Fruit fly (Drosophila melanogaster) whole organism, pupa: ENCODE results near the gene Remo.

Experiments used
- CG10348 ChIP-seq: fragments of 200-800 bp; sonication (Bioruptor generic); IDR thresholded peaks from 2 replicates; pipeline ENCODE4 v1.3.6; 2022; ENCODE audit warnings: missing biosample characterization, missing genetic modification characterization
- CG12605 ChIP-seq: fragments of 200-800 bp; sonication (Bioruptor generic); IDR thresholded peaks from 2 replicates; pipeline ENCODE4 v1.3.6; 2022; ENCODE audit warnings: missing biosample characterization, missing genetic modification characterization
- CG13204 ChIP-seq: fragments of 200-800 bp; sonication (Bioruptor generic); optimal IDR thresholded peaks from 2 replicates; lab custom pipeline; 2018; ENCODE audit warnings: missing biosample characterization, mild to moderate bottlenecking, missing genetic modification characterization, moderate library complexity
- CG14655 ChIP-seq: fragments of 200-800 bp; sonication (Bioruptor generic); optimal IDR thresholded peaks from 3 replicates; lab custom pipeline; 2017; ENCODE audit warnings: mild to moderate bottlenecking, missing biosample characterization, missing genetic modification reagents, missing genetic modification characterization
- CG15710 ChIP-seq: fragments of 200-800 bp; sonication (Bioruptor generic); optimal IDR thresholded peaks from 2 replicates; lab custom pipeline; 2018; ENCODE audit warnings: missing biosample characterization, mild to moderate bottlenecking, missing genetic modification characterization, moderate library complexity
- CG17806 ChIP-seq: fragments of 200-800 bp; sonication (Bioruptor generic); optimal IDR thresholded peaks from 2 replicates; lab custom pipeline; 2018; ENCODE audit warnings: missing biosample characterization, mild to moderate bottlenecking, missing genetic modification characterization, moderate library complexity
- CG32121 ChIP-seq: fragments of 200-800 bp; sonication (Bioruptor generic); IDR thresholded peaks from 2 replicates; pipeline ENCODE4 v1.3.6; 2022; ENCODE audit warnings: missing biosample characterization, missing genetic modification characterization
- CG34367 ChIP-seq: fragments of 200-800 bp; sonication (Bioruptor generic); optimal IDR thresholded peaks from 2 replicates; lab custom pipeline; 2018; ENCODE audit warnings: missing biosample characterization, mild to moderate bottlenecking, missing genetic modification characterization
- CG4496 ChIP-seq: fragments of 200-800 bp; sonication (Bioruptor generic); IDR thresholded peaks from 3 replicates; pipeline ENCODE4 v1.3.6; 2022; ENCODE audit warnings: missing biosample characterization, missing genetic modification characterization
- CG8159 ChIP-seq: fragments of 200-800 bp; sonication (Bioruptor generic); optimal IDR thresholded peaks from 3 replicates; lab custom pipeline; 2018; ENCODE audit warnings: missing biosample characterization, mild to moderate bottlenecking, missing genetic modification characterization, moderate library complexity
- CG8301 ChIP-seq: fragments of 200-800 bp; sonication (Bioruptor generic); optimal IDR thresholded peaks from 2 replicates; lab custom pipeline; 2018; ENCODE audit warnings: missing biosample characterization, mild to moderate bottlenecking, missing genetic modification characterization
- CG9948 ChIP-seq: fragments of 200-800 bp; sonication (Bioruptor generic); optimal IDR thresholded peaks from 2 replicates; lab custom pipeline; 2018; ENCODE audit warnings: missing biosample characterization, mild to moderate bottlenecking, missing genetic modification characterization, moderate library complexity
- D1 ChIP-seq: fragments of 200-800 bp; sonication (Bioruptor generic); optimal IDR thresholded peaks from 2 replicates; lab custom pipeline; 2018; ENCODE audit warnings: missing biosample characterization, mild to moderate bottlenecking, missing genetic modification characterization, moderate library complexity
- EcR ChIP-seq: fragments of 200-800 bp; sonication (Bioruptor generic); optimal IDR thresholded peaks from 3 replicates; lab custom pipeline; 2019; ENCODE audit warnings: missing biosample characterization, missing genetic modification characterization, mild to moderate bottlenecking, moderate library complexity, missing genetic modification reagents
- Ets98B ChIP-seq: fragments of 200-800 bp; sonication (Bioruptor generic); IDR thresholded peaks from 2 replicates; pipeline ENCODE4 v1.3.6; 2022; ENCODE audit warnings: missing biosample characterization, missing genetic modification characterization
- Pif1A ChIP-seq: fragments of 200-800 bp; sonication (Bioruptor generic); optimal IDR thresholded peaks from 3 replicates; lab custom pipeline; 2016; ENCODE audit warnings: missing biosample characterization, missing genetic modification characterization
- Pif1B ChIP-seq: fragments of 200-800 bp; sonication (Bioruptor generic); optimal IDR thresholded peaks from 3 replicates; lab custom pipeline; 2016; ENCODE audit warnings: missing biosample characterization, missing genetic modification characterization
- Snoo ChIP-seq: fragments of 200-800 bp; sonication (Bioruptor generic); optimal IDR thresholded peaks from 3 replicates; lab custom pipeline; 2017; ENCODE audit warnings: missing biosample characterization, mild to moderate bottlenecking, missing genetic modification characterization, inconsistent platforms
- fd96Ca ChIP-seq: fragments of 200-800 bp; sonication (Bioruptor generic); IDR thresholded peaks from 3 replicates; pipeline ENCODE4 v1.3.6; 2022; ENCODE audit warnings: missing biosample characterization, missing genetic modification characterization
- gl ChIP-seq: fragments of 200-800 bp; sonication (Bioruptor generic); optimal IDR thresholded peaks from 2 replicates; lab custom pipeline; 2018; ENCODE audit warnings: missing biosample characterization, mild to moderate bottlenecking, missing genetic modification characterization
- rn ChIP-seq: fragments of 200-800 bp; sonication (Bioruptor generic); IDR thresholded peaks from 2 replicates; pipeline ENCODE4 v1.3.6; 2022; ENCODE audit warnings: missing biosample characterization, missing genetic modification characterization

The Remo gene

DNA sequence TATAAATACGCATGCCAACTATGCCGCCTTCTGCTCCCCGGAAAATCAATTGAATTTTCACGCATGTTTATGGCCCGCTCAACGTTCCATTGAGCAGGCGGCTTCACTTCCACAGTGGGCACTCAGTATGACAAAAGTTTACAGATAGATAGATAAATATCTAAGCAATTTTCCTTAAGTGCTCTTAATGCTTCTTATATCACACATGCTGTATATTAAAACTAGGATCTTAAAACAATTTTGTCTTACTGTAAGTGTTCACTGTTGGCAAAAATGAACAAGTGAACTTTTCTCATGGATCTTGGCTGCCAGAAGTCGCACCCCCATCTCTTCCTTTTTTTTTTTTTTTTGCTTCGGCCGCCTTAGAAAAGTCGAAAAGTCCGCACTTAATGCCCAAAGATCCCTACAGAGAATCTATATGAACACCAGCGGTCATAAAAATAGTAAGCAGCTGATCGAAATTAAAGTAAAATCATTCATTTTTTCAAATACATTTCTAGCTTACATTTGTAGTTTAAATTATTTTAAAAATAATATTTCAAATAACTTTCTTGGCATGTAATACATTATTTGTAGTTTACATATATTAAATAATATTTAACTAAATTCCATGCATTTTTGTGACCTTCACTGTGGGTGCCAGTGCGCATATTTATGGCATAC, 34.7 kb upstream of the Remo start:
- TF ChIP-seq Pif1A (GFP tag; lab: Kevin White, UChicago) (peak; percentile 30), CG32121 (GFP tag; lab: Robert Waterston, UW) (0 out of 2 replicates have a peak, but pooled peaks have one; percentile 20), CG14655 (GFP tag; lab: Kevin White, UChicago) (peak; percentile 50), rn (no peak), D1 (tag; lab: Kevin White, UChicago) (no peak), Ets98B (GFP tag; lab: Robert Waterston, UW) (peak; percentile 52; the same call in 1 of the 2 replicates), Snoo (tag; lab: Kevin White, UChicago) (no peak), fd96Ca (GFP tag; lab: Robert Waterston, UW) (peak; percentile 48; the same call in 1 of the 3 replicates), CG4496 (peak; percentile 22; the same call in 1 of the 3 replicates), CG8301 (tag; lab: Kevin White, UChicago) (peak; percentile 23)

DNA sequence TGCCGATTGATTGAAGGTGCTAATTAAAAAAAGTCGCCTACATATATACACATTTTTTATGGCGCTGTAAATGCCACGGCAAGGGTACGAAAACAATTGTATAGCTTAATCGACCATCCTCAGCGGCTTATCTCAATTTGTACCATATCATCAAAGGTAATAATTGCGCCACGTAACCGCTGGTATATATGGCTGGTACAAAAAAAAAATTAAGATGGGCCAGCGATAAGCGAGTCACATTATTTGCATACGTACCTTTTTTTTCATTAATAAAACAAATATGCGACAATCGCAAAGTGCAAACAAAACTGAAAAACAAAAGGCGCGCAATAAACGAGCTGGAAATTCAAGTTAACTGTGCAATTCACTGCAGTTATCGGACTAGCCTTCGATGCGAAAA, 33.4 kb upstream of the Remo start:
- no peak for TF ChIP-seq CG34367
- TF ChIP-seq Pif1B, result peak; percentile 8
- TF ChIP-seq D1 (tag; lab: Kevin White, UChicago), result no peak
- TF ChIP-seq Pif1A (GFP tag; lab: Kevin White, UChicago), result peak; percentile 32
- TF ChIP-seq CG13204, result no peak
- no peak for TF ChIP-seq CG17806 (tag; lab: Kevin White, UChicago)
- peak; percentile 31; the same call in 1 of the 2 replicates for TF ChIP-seq CG32121 (GFP tag; lab: Robert Waterston, UW)
- peak; percentile 52 for TF ChIP-seq gl (tag; lab: Kevin White, UChicago)
- no peak for TF ChIP-seq Ets98B (GFP tag; lab: Robert Waterston, UW)
- no peak for TF ChIP-seq EcR (GFP tag; lab: Kevin White, UChicago)
- peak; percentile 21 for TF ChIP-seq CG8159
- no peak for TF ChIP-seq CG14655 (GFP tag; lab: Kevin White, UChicago)
- no peak for TF ChIP-seq CG9948 (tag; lab: Kevin White, UChicago)
- no peak for TF ChIP-seq fd96Ca (GFP tag; lab: Robert Waterston, UW)
- peak; percentile 24 for TF ChIP-seq CG15710 (tag; lab: Kevin White, UChicago)
- TF ChIP-seq Snoo (tag; lab: Kevin White, UChicago), result peak; percentile 24
- TF ChIP-seq CG4496, result 0 out of 3 replicates have a peak, but pooled peaks have one; percentile 19

DNA sequence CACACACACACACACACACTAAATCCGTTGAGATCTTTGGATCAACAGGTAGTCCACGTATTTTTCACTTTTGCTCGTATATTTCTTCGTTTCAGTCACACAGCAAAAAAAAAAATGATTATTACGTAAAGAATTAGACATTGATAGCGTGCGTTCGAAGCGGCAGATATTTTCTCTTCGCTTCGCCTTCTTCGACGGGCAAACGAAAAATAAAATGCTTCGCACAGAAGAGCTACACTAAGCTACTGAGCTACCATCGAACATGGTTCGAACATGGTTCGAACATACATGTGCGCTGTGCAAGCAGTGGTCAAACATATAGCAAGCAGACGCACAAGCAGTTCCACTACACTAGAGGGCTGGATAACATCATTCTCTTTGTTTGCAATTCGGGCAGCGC, 30.9 kb upstream of the Remo start:
- TF ChIP-seq Ets98B (GFP tag; lab: Robert Waterston, UW) (0 out of 2 replicates have a peak, but pooled peaks have one; percentile 25), CG32121 (GFP tag; lab: Robert Waterston, UW) (0 out of 2 replicates have a peak, but pooled peaks have one; percentile 10), CG4496 (peak; percentile 59; the same call in 1 of the 3 replicates), Pif1B (no peak), CG12605 (GFP tag; lab: Robert Waterston, UW) (peak; percentile 53)

DNA sequence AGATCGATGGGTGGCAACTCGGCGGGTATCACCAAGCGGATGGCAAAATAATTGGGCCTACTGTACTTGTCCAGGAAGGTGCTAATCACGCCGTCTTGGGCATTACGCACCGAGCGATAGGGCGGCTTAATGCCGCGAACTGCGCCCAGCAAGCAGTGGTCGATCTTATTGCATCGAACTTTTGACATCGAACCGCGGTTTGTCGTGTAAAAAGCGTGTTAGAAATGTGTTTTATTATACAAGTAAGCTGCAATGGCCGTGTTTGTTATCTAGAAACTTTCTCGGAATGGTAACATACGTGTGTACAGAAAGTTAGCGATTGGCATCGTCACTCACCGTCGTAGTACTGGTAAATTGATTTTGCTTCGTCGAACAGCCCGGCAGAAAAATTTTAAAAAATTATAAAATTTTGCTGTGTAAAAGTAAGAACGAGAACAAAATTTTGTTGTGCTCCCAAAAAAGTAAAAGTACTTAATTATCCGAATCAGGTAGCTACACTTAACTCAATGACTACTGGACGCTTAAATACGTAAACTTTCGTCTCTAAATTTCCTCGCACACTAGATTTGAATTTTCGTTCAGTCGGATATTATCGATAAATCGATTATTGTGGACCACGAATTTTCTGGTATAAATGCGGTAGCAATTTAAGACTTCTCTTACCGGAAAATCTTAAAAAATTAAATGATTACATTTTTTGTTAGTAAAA, 29.6 kb upstream of the Remo start, which contains the start of the genes mew and CG15742:
mew (minus strand) TSS at position 443 of the 709 bp plus-strand sequence.
CG15742 (minus strand) TSS at position 448 of the 709 bp plus-strand sequence.
- TF ChIP-seq CG14655 (GFP tag; lab: Kevin White, UChicago), result no peak
- TF ChIP-seq Snoo (tag; lab: Kevin White, UChicago), result no peak
- TF ChIP-seq CG4496, result no peak
- no peak for TF ChIP-seq D1 (tag; lab: Kevin White, UChicago)
- TF ChIP-seq CG13204, result no peak
- no peak for TF ChIP-seq EcR (GFP tag; lab: Kevin White, UChicago)
- no peak for TF ChIP-seq CG10348 (GFP tag; lab: Robert Waterston, UW)
- no peak for TF ChIP-seq CG34367
- TF ChIP-seq rn, result no peak
- no peak for TF ChIP-seq CG12605 (GFP tag; lab: Robert Waterston, UW)
- TF ChIP-seq Pif1B, result no peak
- no peak for TF ChIP-seq CG17806 (tag; lab: Kevin White, UChicago)
- no peak for TF ChIP-seq CG9948 (tag; lab: Kevin White, UChicago)
- TF ChIP-seq CG32121 (GFP tag; lab: Robert Waterston, UW), result no peak; the same call in 1 of the 2 replicates
- TF ChIP-seq Ets98B (GFP tag; lab: Robert Waterston, UW), result no peak
- no peak for TF ChIP-seq CG15710 (tag; lab: Kevin White, UChicago)
- no peak for TF ChIP-seq CG8159
- TF ChIP-seq fd96Ca (GFP tag; lab: Robert Waterston, UW), result no peak
- TF ChIP-seq CG8301 (tag; lab: Kevin White, UChicago), result no peak

DNA sequence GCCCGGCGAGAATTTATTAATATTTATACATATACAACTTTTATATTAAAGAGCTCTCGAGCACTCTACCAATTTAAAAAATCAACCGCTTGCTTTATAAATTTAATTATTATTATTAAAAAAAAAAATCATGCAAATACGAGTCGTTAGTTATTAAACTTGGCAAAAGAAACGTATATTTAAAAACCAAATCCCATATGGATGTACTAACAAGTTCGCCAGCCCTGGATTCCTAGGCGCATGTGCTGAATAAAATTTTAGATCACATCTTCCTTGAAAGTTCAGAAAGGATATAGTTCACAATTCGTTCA, 29.1 kb upstream of the Remo start, which contains the start of gene comt:
comt (plus strand) TSS at position 265 of the 311 bp plus-strand sequence.
- peak; percentile 23 for TF ChIP-seq CG34367
- peak; percentile 50 for TF ChIP-seq CG17806 (tag; lab: Kevin White, UChicago)
- TF ChIP-seq Pif1A (GFP tag; lab: Kevin White, UChicago), result no peak
- TF ChIP-seq CG15710 (tag; lab: Kevin White, UChicago), result peak; percentile 57
- peak; percentile 42 for TF ChIP-seq D1 (tag; lab: Kevin White, UChicago)
- TF ChIP-seq CG10348 (GFP tag; lab: Robert Waterston, UW), result no peak
- no peak for TF ChIP-seq gl (tag; lab: Kevin White, UChicago)
- TF ChIP-seq Ets98B (GFP tag; lab: Robert Waterston, UW), result peak; percentile 43
- 0 out of 2 replicates have a peak, but pooled peaks have one; percentile 27 for TF ChIP-seq CG32121 (GFP tag; lab: Robert Waterston, UW)
- peak; percentile 38 for TF ChIP-seq Snoo (tag; lab: Kevin White, UChicago)
- TF ChIP-seq Pif1B, result peak; percentile 46
- no peak for TF ChIP-seq CG14655 (GFP tag; lab: Kevin White, UChicago)
- 0 out of 2 replicates have a peak, but pooled peaks have one; percentile 55 for TF ChIP-seq CG12605 (GFP tag; lab: Robert Waterston, UW)
- no peak for TF ChIP-seq CG8159
- TF ChIP-seq CG13204, result no peak
- TF ChIP-seq CG9948 (tag; lab: Kevin White, UChicago), result peak; percentile 44
- TF ChIP-seq EcR (GFP tag; lab: Kevin White, UChicago), result no peak
- no peak for TF ChIP-seq CG8301 (tag; lab: Kevin White, UChicago)
- TF ChIP-seq CG4496, result peak; percentile 62; the same call in 2 of the 3 replicates
- TF ChIP-seq fd96Ca (GFP tag; lab: Robert Waterston, UW), result no peak
- TF ChIP-seq rn, result peak; percentile 30; the same call in 1 of the 2 replicates
